Fruit fly (Drosophila melanogaster) whole organism, wandering third instar larva: ENCODE results near the gene sphinx2.

ENCODE experiments used
- Abd-B ChIP-seq: fragments of >200 bp; optimal IDR thresholded peaks from 2 replicates; lab custom pipeline; 2017; ENCODE audit warnings: missing biosample characterization, missing genetic modification characterization
- CG32264 ChIP-seq: fragments of 200-800 bp; sonication (Bioruptor generic); optimal IDR thresholded peaks from 2 replicates; lab custom pipeline; 2016; ENCODE audit warnings: missing biosample characterization, missing genetic modification characterization
- CG9705 ChIP-seq: fragments of 200-800 bp; sonication (Bioruptor generic); optimal IDR thresholded peaks from 2 replicates; lab custom pipeline; 2018; ENCODE audit warnings: missing biosample characterization, mild to moderate bottlenecking, missing genetic modification characterization
- CrebA ChIP-seq: fragments of 200-800 bp; sonication (Bioruptor generic); optimal IDR thresholded peaks from 2 replicates; lab custom pipeline; 2016; ENCODE audit warnings: missing biosample characterization, mild to moderate bottlenecking, missing genetic modification characterization, borderline replicate concordance
- Dfd ChIP-seq: fragments of >200 bp; optimal IDR thresholded peaks from 2 replicates; lab custom pipeline; 2017; ENCODE audit warnings: missing biosample characterization, missing genetic modification characterization
- Dif ChIP-seq: fragments of 200-275, 200-300 bp; sonication (Bioruptor generic); optimal IDR thresholded peaks from 2 replicates; lab custom pipeline; 2018; ENCODE audit warnings: missing biosample characterization, missing genetic modification characterization; ENCODE audit not compliant: partially characterized antibody
- GATAd ChIP-seq: sonication (Bioruptor generic); optimal IDR thresholded peaks from 2 replicates; lab custom pipeline; 2016; ENCODE audit warnings: missing biosample characterization, missing genetic modification characterization
- HLH106 ChIP-seq: fragments of 200-800 bp; optimal IDR thresholded peaks from 3 replicates; lab custom pipeline; 2019; ENCODE audit warnings: missing biosample characterization, mild to moderate bottlenecking, missing genetic modification characterization, moderate library complexity
- Hnf4 ChIP-seq: fragments of 200-800 bp; sonication (Bioruptor generic); optimal IDR thresholded peaks from 2 replicates; lab custom pipeline; 2016; ENCODE audit warnings: missing biosample characterization, mild to moderate bottlenecking, missing genetic modification characterization
- Hr78 ChIP-seq: fragments of >200 bp; optimal IDR thresholded peaks from 2 replicates; lab custom pipeline; 2017; ENCODE audit warnings: missing biosample characterization, missing genetic modification characterization
- Hr83 ChIP-seq: fragments of 200-300 bp; sonication (Bioruptor generic); optimal IDR thresholded peaks from 2 replicates; lab custom pipeline; 2016; ENCODE audit warnings: missing biosample characterization, mild to moderate bottlenecking, missing genetic modification characterization, moderate library complexity; ENCODE audit not compliant: poor library complexity, severe bottlenecking
- Mio ChIP-seq: sonication (Bioruptor generic); optimal IDR thresholded peaks from 2 replicates; lab custom pipeline; 2016; ENCODE audit warnings: missing biosample characterization, missing genetic modification characterization
- Myc ChIP-seq: fragments of >200 bp; optimal IDR thresholded peaks from 2 replicates; lab custom pipeline; 2017
- N ChIP-seq: fragments of >200 bp; optimal IDR thresholded peaks from 2 replicates; lab custom pipeline; 2018; ENCODE audit warnings: missing biosample characterization, missing external identifiers, missing genetic modification characterization
- OdsH ChIP-seq: fragments of 200-800 bp; sonication (Bioruptor generic); optimal IDR thresholded peaks from 2 replicates; lab custom pipeline; 2016; ENCODE audit warnings: missing biosample characterization, mild to moderate bottlenecking, missing genetic modification characterization
- Rel ChIP-seq, 2 experiments: fragments of 200-800 bp; sonication (Bioruptor generic) in 1 of 2; optimal IDR thresholded peaks; 2 replicates in 1 of 2; 3 replicates in 1 of 2; lab custom pipeline; 2016 to 2019; ENCODE audit warnings: mild to moderate bottlenecking in 2 of 2, missing biosample characterization in 2 of 2, missing genetic modification characterization in 2 of 2, moderate library complexity in 1 of 2
- Sp1 ChIP-seq: fragments of 200-800 bp; sonication (Bioruptor generic); optimal IDR thresholded peaks from 3 replicates; lab custom pipeline; 2019; ENCODE audit warnings: missing biosample characterization, mild to moderate bottlenecking, missing genetic modification characterization, moderate library complexity
- Vsx2 ChIP-seq: fragments of 200-300, 225-300 bp; sonication (Bioruptor generic); optimal IDR thresholded peaks from 2 replicates; lab custom pipeline; 2018; ENCODE audit warnings: missing biosample characterization, missing genetic modification characterization; ENCODE audit not compliant: partially characterized antibody
- br ChIP-seq: fragments of 200-800 bp; sonication (Bioruptor generic); optimal IDR thresholded peaks from 2 replicates; lab custom pipeline; 2016; ENCODE audit warnings: missing biosample characterization, missing genetic modification characterization
- brk ChIP-seq: fragments of 200-800 bp; sonication (Bioruptor generic); optimal IDR thresholded peaks from 2 replicates; lab custom pipeline; 2016; ENCODE audit warnings: missing biosample characterization, mild to moderate bottlenecking, missing genetic modification characterization
- dl ChIP-seq, 2 experiments: fragments of 175-275, 200-275 bp in 1 of 2; fragments of 200-275 bp in 1 of 2; sonication (Bioruptor generic); optimal IDR thresholded peaks; lab custom pipeline; 2018; ENCODE audit warnings: mild to moderate bottlenecking in 2 of 2, missing biosample characterization in 2 of 2, missing genetic modification characterization in 2 of 2, moderate library complexity in 2 of 2; ENCODE audit not compliant: partially characterized antibody in 2 of 2, insufficient read depth in 1 of 2
- ey ChIP-seq: fragments of 200-800 bp; sonication (Bioruptor generic); optimal IDR thresholded peaks from 2 replicates; lab custom pipeline; 2016; ENCODE audit warnings: missing biosample characterization, missing genetic modification characterization
- foxo ChIP-seq, 2 experiments: fragments of 200-800 bp; sonication (Bioruptor generic); optimal IDR thresholded peaks; 2 replicates in 1 of 2; 3 replicates in 1 of 2; lab custom pipeline; 2016 to 2017; ENCODE audit warnings: missing biosample characterization in 2 of 2, missing genetic modification characterization in 2 of 2
- fru ChIP-seq: fragments of 200-800 bp; sonication (Bioruptor generic); optimal IDR thresholded peaks from 3 replicates; lab custom pipeline; 2016; ENCODE audit warnings: missing biosample characterization, mild to moderate bottlenecking, missing genetic modification characterization
- h ChIP-seq: fragments of 200-800 bp; sonication (Bioruptor generic); optimal IDR thresholded peaks from 3 replicates; lab custom pipeline; 2016; ENCODE audit warnings: missing biosample characterization, mild to moderate bottlenecking, missing genetic modification characterization
- jim ChIP-seq: fragments of 175-275, 200-325 bp; sonication (Bioruptor generic); optimal IDR thresholded peaks from 2 replicates; lab custom pipeline; 2016; ENCODE audit warnings: missing biosample characterization, mild to moderate bottlenecking, missing genetic modification characterization
- lola ChIP-seq: fragments of >200 bp; optimal IDR thresholded peaks from 2 replicates; lab custom pipeline; 2017; ENCODE audit warnings: missing biosample characterization, missing genetic modification characterization
- rgr ChIP-seq: fragments of 200-800 bp; sonication (Bioruptor generic); optimal IDR thresholded peaks from 3 replicates; lab custom pipeline; 2016; ENCODE audit warnings: missing biosample characterization, mild to moderate bottlenecking, missing genetic modification characterization
- sv ChIP-seq: fragments of 200-800 bp; sonication (Bioruptor generic); optimal IDR thresholded peaks from 3 replicates; lab custom pipeline; 2016; ENCODE audit warnings: missing biosample characterization, missing genetic modification characterization
- tai ChIP-seq: sonication (Bioruptor generic); optimal IDR thresholded peaks from 2 replicates; lab custom pipeline; 2016; ENCODE audit warnings: missing biosample characterization, missing genetic modification characterization
- usp ChIP-seq: fragments of >200 bp; optimal IDR thresholded peaks from 2 replicates; lab custom pipeline; 2017; ENCODE audit warnings: missing biosample characterization, missing genetic modification characterization
- woc ChIP-seq: sonication (Bioruptor generic); optimal IDR thresholded peaks from 2 replicates; lab custom pipeline; 2016; ENCODE audit warnings: missing biosample characterization, mild to moderate bottlenecking, missing genetic modification characterization

The sphinx2 gene

DNA sequence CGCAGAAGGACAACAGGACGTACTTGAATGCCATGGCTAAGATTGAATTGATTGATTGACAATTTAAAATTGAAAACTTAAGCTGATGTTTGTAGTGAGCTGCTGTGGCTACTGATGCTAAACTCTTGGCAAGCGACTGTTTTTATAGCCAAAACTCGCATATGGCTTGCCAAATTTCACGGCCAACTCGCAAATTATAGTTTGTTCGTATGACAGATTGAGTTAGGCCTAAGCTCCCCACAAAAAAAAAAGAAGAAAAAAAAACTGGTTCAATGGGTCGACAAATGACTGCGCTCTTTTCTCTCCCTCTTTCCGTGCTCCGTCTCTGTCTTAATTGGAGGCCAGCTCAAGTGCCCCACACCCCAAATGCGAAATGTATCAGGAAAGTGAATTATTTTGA lies 29.7 kb upstream of the sphinx2 start, which contains the start of gene CG8543:
CG8543 (minus strand) TSS at position 101 of the 400 bp plus-strand sequence.
- TF ChIP-seq rgr (GFP tag; lab: Kevin White, UChicago), result no peak

DNA sequence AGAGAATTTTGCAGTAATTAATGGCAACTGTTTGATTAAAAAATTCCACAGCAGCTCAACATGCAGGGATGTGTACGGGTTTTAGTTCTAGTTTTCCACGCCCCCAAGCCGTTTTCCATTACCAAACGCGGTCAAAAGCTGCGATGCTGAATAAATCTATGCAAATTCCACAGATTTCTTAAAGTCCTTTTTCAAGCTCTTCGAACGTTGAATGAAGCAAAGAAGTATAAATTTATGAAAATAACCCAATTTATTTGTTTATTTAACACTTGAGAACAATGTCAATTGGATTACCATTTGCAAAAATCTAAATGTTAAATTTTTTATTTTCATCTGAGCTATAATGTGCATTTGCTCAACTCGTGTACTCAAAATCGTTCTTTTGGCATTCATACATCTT lies 24.7 kb upstream of the sphinx2 start, which contains the start of the genes CG42660, CG42661 and Tsp66A:
CG42660 (plus strand) TSS at position 301 of the 400 bp plus-strand sequence.
CG42661 (plus strand) TSS at position 301 of the 400 bp plus-strand sequence.
Tsp66A (plus strand) TSS at position 301 of the 400 bp plus-strand sequence.
- TF ChIP-seq Myc (lab: Kevin White, UChicago) (no peak), Hr83 (GFP tag; lab: Kevin White, UChicago) (no peak), CG32264 (GFP tag; lab: Kevin White, UChicago) (no peak), Dfd (GFP tag; lab: Kevin White, UChicago) (no peak), N (no peak), sv (GFP tag; lab: Kevin White, UChicago) (no peak), HLH106 (tag; lab: Kevin White, UChicago) (no peak), br (no peak), Mio (GFP tag; lab: Kevin White, UChicago) (no peak), Dif (GFP tag; lab: Kevin White, UChicago) (no peak), foxo (GFP tag; optimal IDR thresholded peaks at IDR 0.05; lab: Kevin White, UChicago) (no peak), fru (GFP tag; lab: Kevin White, UChicago) (no peak), Abd-B (GFP tag; lab: Kevin White, UChicago) (no peak), CrebA (GFP tag; lab: Kevin White, UChicago) (no peak), Hr78 (GFP tag; lab: Kevin White, UChicago) (no peak), jim (GFP tag; lab: Kevin White, UChicago) (no peak), Rel (GFP tag; optimal IDR thresholded peaks at IDR 0.05; lab: Kevin White, UChicago) (no peak), Rel (tag; optimal IDR thresholded peaks at IDR 0.05; lab: Kevin White, UChicago) (no peak), GATAd (GFP tag; lab: Kevin White, UChicago) (no peak)
- TF ChIP-seq, all 38 proteins: peak for 0

DNA sequence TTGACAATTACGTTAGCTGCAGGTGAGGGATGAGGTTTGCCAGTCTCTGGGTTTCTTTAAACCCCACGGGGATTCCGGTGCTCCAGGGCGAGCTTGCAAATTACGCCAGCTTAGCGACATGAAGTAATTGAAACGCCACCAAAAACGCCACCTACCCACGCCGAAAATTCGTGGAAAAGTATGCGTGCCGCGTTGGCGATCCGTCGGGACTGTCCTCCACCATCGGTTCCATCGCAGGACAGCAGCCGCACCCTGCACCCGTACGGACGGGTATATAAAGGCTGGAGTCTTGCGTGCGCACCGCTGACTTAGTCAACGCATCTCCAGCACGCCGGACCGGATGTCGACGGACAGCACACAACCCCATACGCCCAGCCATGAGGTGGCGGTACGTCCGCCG lies 15.3 kb upstream of the sphinx2 start, which contains the start of gene ppk26:
ppk26 (plus strand) TSS at position 301 of the 400 bp plus-strand sequence.
- TF ChIP-seq Rel (GFP tag; optimal IDR thresholded peaks at IDR 0.05; lab: Kevin White, UChicago) (no peak), Rel (tag; optimal IDR thresholded peaks at IDR 0.05; lab: Kevin White, UChicago) (no peak), Myc (lab: Kevin White, UChicago) (no peak), Mio (GFP tag; lab: Kevin White, UChicago) (no peak), Dif (GFP tag; lab: Kevin White, UChicago) (no peak), Hr83 (GFP tag; lab: Kevin White, UChicago) (no peak), CG9705 (GFP tag; lab: Kevin White, UChicago) (no peak), br (no peak), woc (GFP tag; lab: Kevin White, UChicago) (no peak), Hr78 (GFP tag; lab: Kevin White, UChicago) (no peak), dl (GFP tag; optimal IDR thresholded peaks at IDR 0.05; lab: Kevin White, UChicago; ENCODE audit: insufficient read depth in 1 of 2, partially characterized antibody in 2 of 2) (no peak), Sp1 (GFP tag; lab: Kevin White, UChicago) (no peak), Abd-B (GFP tag; lab: Kevin White, UChicago) (no peak), usp (GFP tag; lab: Kevin White, UChicago) (no peak), h (no peak), Dfd (GFP tag; lab: Kevin White, UChicago) (no peak), lola (GFP tag; lab: Kevin White, UChicago) (no peak)
- TF ChIP-seq, all 38 proteins: peak for 0

dm6 chr3L:7450553-7450952 lies 10.0 kb upstream of the sphinx2 start, which contains the start of gene CG33278:
TSS of gene CG33278 (plus strand) at chr3L:7450853.
- TF ChIP-seq Abd-B (GFP tag; lab: Kevin White, UChicago), result no peak
- TF ChIP-seq Hnf4 (GFP tag; lab: Kevin White, UChicago), result no peak
- TF ChIP-seq Sp1 (GFP tag; lab: Kevin White, UChicago), result no peak
- TF ChIP-seq lola (GFP tag; lab: Kevin White, UChicago), result no peak
- no peak for TF ChIP-seq Hr78 (GFP tag; lab: Kevin White, UChicago)
- no peak for TF ChIP-seq ey
- TF ChIP-seq CrebA (GFP tag; lab: Kevin White, UChicago), result no peak
- TF ChIP-seq brk (GFP tag; lab: Kevin White, UChicago), result no peak
- TF ChIP-seq tai (GFP tag; lab: Kevin White, UChicago), result no peak
- no peak for TF ChIP-seq Mio (GFP tag; lab: Kevin White, UChicago)
- TF ChIP-seq OdsH (GFP tag; lab: Kevin White, UChicago), result no peak
- TF ChIP-seq Vsx2 (GFP tag; lab: Kevin White, UChicago), result no peak
